Fruit fly (Drosophila melanogaster) whole organism, embryonic: Measurements from ENCODE around the gene CG11470.
A peak's percentile ranks its signal among the peaks of the same experiment; 100 is the strongest.

Experiments used
- Aef1 ChIP-seq: fragments of 200-800 bp; sonication (Bioruptor generic); IDR thresholded peaks from 3 replicates; pipeline ENCODE4 v1.3.6; 2022; ENCODE audit warnings: missing biosample characterization, missing genetic modification characterization
- Antp ChIP-seq: fragments of 200-800 bp; sonication (Bioruptor generic); optimal IDR thresholded peaks from 3 replicates; lab custom pipeline; 2016; ENCODE audit warnings: missing biosample characterization, missing genetic modification characterization
- Bteb2 ChIP-seq: fragments of 200-800 bp; sonication (Bioruptor generic); optimal IDR thresholded peaks from 2 replicates; lab custom pipeline; 2016; ENCODE audit warnings: missing biosample characterization, missing genetic modification characterization
- CG10267 ChIP-seq: fragments of 200-800 bp; sonication (Bioruptor generic); optimal IDR thresholded peaks from 2 replicates; lab custom pipeline; 2018; ENCODE audit warnings: missing biosample characterization, mild to moderate bottlenecking, missing genetic modification characterization, moderate library complexity
- CG10654 ChIP-seq: fragments of 200-800 bp; sonication (Bioruptor generic); optimal IDR thresholded peaks from 2 replicates; lab custom pipeline; 2016; ENCODE audit warnings: missing biosample characterization, missing genetic modification characterization
- CG14441 ChIP-seq: fragments of 200-800 bp; sonication (Bioruptor generic); IDR thresholded peaks from 2 replicates; pipeline ENCODE4 v1.3.6; 2022; ENCODE audit warnings: missing biosample characterization, missing genetic modification characterization
- CG18476 ChIP-seq: fragments of 200-800 bp; sonication (Bioruptor generic); optimal IDR thresholded peaks from 2 replicates; lab custom pipeline; 2016; ENCODE audit warnings: missing biosample characterization, mild to moderate bottlenecking, missing genetic modification characterization
- CG18599 ChIP-seq: fragments of 200-800 bp; sonication (Bioruptor generic); optimal IDR thresholded peaks from 3 replicates; lab custom pipeline; 2017; ENCODE audit warnings: missing biosample characterization, missing genetic modification characterization, mild to moderate bottlenecking, moderate library complexity, missing genetic modification reagents
- CG2678 ChIP-seq: fragments of 200-800 bp; sonication (Bioruptor generic); optimal IDR thresholded peaks from 3 replicates; lab custom pipeline; 2019; ENCODE audit warnings: missing biosample characterization, mild to moderate bottlenecking, missing genetic modification characterization, moderate library complexity
- CG2712 ChIP-seq: fragments of 200-800 bp; optimal IDR thresholded peaks from 3 replicates; lab custom pipeline; 2019; ENCODE audit warnings: missing biosample characterization, mild to moderate bottlenecking, missing genetic modification characterization, moderate library complexity
- CG3281 ChIP-seq: fragments of 200-800 bp; sonication (Bioruptor generic); optimal IDR thresholded peaks from 3 replicates; lab custom pipeline; 2017; ENCODE audit warnings: missing biosample characterization, mild to moderate bottlenecking, missing genetic modification characterization
- CG3407 ChIP-seq: fragments of 200-800 bp; sonication (Bioruptor generic); optimal IDR thresholded peaks from 2 replicates; lab custom pipeline; 2018; ENCODE audit warnings: missing biosample characterization, mild to moderate bottlenecking, missing genetic modification characterization
- CG4617 ChIP-seq: fragments of 200-800 bp; sonication (Bioruptor generic); optimal IDR thresholded peaks from 3 replicates; lab custom pipeline; 2016; ENCODE audit warnings: missing biosample characterization, missing genetic modification characterization, borderline replicate concordance
- CG4854 ChIP-seq: fragments of 200-800 bp; sonication (Bioruptor generic); optimal IDR thresholded peaks from 2 replicates; lab custom pipeline; 2016; ENCODE audit warnings: missing biosample characterization, missing genetic modification characterization, inconsistent platforms
- CG7839 ChIP-seq: fragments of 200-800 bp; sonication (Bioruptor generic); optimal IDR thresholded peaks from 3 replicates; lab custom pipeline; 2018; ENCODE audit warnings: missing biosample characterization, mild to moderate bottlenecking, missing genetic modification characterization, moderate library complexity
- CG8290 ChIP-seq, 3 experiments: fragments of 200-800 bp; sonication (Bioruptor generic); optimal IDR thresholded peaks; 2 replicates each; lab custom pipeline; 2016 to 2019; ENCODE audit warnings: missing biosample characterization in 3 of 3, missing genetic modification characterization in 3 of 3, mild to moderate bottlenecking in 2 of 3, moderate library complexity in 1 of 3
- CG9727 ChIP-seq: fragments of 200-800 bp; sonication (Bioruptor generic); optimal IDR thresholded peaks from 3 replicates; lab custom pipeline; 2017; ENCODE audit warnings: missing biosample characterization, mild to moderate bottlenecking, missing genetic modification characterization
- CG9817 ChIP-seq: fragments of 200-800 bp; sonication (Bioruptor generic); optimal IDR thresholded peaks from 2 replicates; lab custom pipeline; 2018; ENCODE audit warnings: missing biosample characterization, mild to moderate bottlenecking, missing genetic modification characterization, moderate library complexity
- D19A ChIP-seq: fragments of 200-800 bp; optimal IDR thresholded peaks from 3 replicates; lab custom pipeline; 2019; ENCODE audit warnings: missing biosample characterization, mild to moderate bottlenecking, missing genetic modification characterization, moderate library complexity
- Dref ChIP-seq: fragments of 200-800 bp; sonication (Bioruptor generic); IDR thresholded peaks from 2 replicates; pipeline ENCODE4 v1.3.6; 2022; ENCODE audit warnings: missing biosample characterization, missing genetic modification characterization
- Fer1 ChIP-seq: fragments of 200-800 bp; sonication (Bioruptor generic); optimal IDR thresholded peaks from 2 replicates; lab custom pipeline; 2017; ENCODE audit warnings: missing biosample characterization, mild to moderate bottlenecking, missing genetic modification characterization
- HHEX ChIP-seq: fragments of 200-800 bp; sonication (Bioruptor generic); optimal IDR thresholded peaks from 3 replicates; lab custom pipeline; 2017; ENCODE audit warnings: missing biosample characterization, mild to moderate bottlenecking, missing genetic modification characterization, missing genetic modification reagents
- HLH3B ChIP-seq: fragments of 200-800 bp; sonication (Bioruptor generic); IDR thresholded peaks from 2 replicates; pipeline ENCODE4 v1.3.6; 2022; ENCODE audit warnings: missing biosample characterization, missing genetic modification characterization
- HmgZ ChIP-seq: fragments of 200-800 bp; sonication (Bioruptor generic); optimal IDR thresholded peaks from 2 replicates; lab custom pipeline; 2018; ENCODE audit warnings: missing biosample characterization, mild to moderate bottlenecking, missing genetic modification characterization
- Jarid2 ChIP-seq: fragments of 200-800 bp; sonication (Bioruptor generic); optimal IDR thresholded peaks from 3 replicates; lab custom pipeline; 2017; ENCODE audit warnings: mild to moderate bottlenecking, missing biosample characterization, missing genetic modification reagents, missing genetic modification characterization
- Med ChIP-seq: fragments of 200-800 bp; sonication (Bioruptor generic); peaks from one replicate; lab custom pipeline; 2016; ENCODE audit warnings: missing biosample characterization, missing genetic modification characterization, mild to moderate bottlenecking, inconsistent platforms, moderate library complexity
- Meics ChIP-seq: fragments of 200-800 bp; sonication (Bioruptor generic); optimal IDR thresholded peaks from 2 replicates; lab custom pipeline; 2017; ENCODE audit warnings: missing biosample characterization, mild to moderate bottlenecking, missing genetic modification characterization
- NfI ChIP-seq: fragments of 200-800 bp; sonication (Bioruptor generic); optimal IDR thresholded peaks from 3 replicates; lab custom pipeline; 2018; ENCODE audit warnings: missing biosample characterization, mild to moderate bottlenecking, missing genetic modification characterization, moderate library complexity
- Ptx1 ChIP-seq: fragments of 200-800 bp; sonication (Bioruptor generic); IDR thresholded peaks from 2 replicates; pipeline ENCODE4 v1.3.6; 2022; ENCODE audit warnings: missing biosample characterization, missing genetic modification characterization
- bcd ChIP-seq: fragments of 200-800 bp; sonication (Bioruptor generic); optimal IDR thresholded peaks from 2 replicates; lab custom pipeline; 2017; ENCODE audit warnings: missing biosample characterization, mild to moderate bottlenecking, missing genetic modification characterization
- chif ChIP-seq, 2 experiments: fragments of 200-800 bp; sonication (Bioruptor generic); optimal IDR thresholded peaks; 3 replicates each; lab custom pipeline; 2016; ENCODE audit warnings: missing biosample characterization in 2 of 2, missing genetic modification characterization in 2 of 2
- ci ChIP-seq: fragments of 200-800 bp; sonication (Bioruptor generic); IDR thresholded peaks from 3 replicates; pipeline ENCODE4 v1.3.6; 2022; ENCODE audit warnings: missing biosample characterization, missing genetic modification characterization
- disco-r ChIP-seq: fragments of 200-800 bp; sonication (Bioruptor generic); optimal IDR thresholded peaks from 2 replicates; lab custom pipeline; 2016; ENCODE audit warnings: missing biosample characterization, missing genetic modification characterization
- gem ChIP-seq: fragments of 200-800 bp; sonication (Bioruptor generic); optimal IDR thresholded peaks from 2 replicates; lab custom pipeline; 2019; ENCODE audit warnings: missing biosample characterization, mild to moderate bottlenecking, missing genetic modification characterization, moderate library complexity
- hkb ChIP-seq, 2 experiments: fragments of 200-800 bp in 1 of 2; fragments of >200 bp in 1 of 2; sonication (Bioruptor generic) in 1 of 2; IDR thresholded peaks in 1 of 2; optimal IDR thresholded peaks in 1 of 2; 2 replicates each; pipeline versions ENCODE4 v1.3.6 to Lab custom; 2017 to 2022; ENCODE audit warnings: missing biosample characterization in 1 of 2, missing genetic modification characterization in 1 of 2
- kni ChIP-seq: fragments of 200-800 bp; sonication (Bioruptor generic); optimal IDR thresholded peaks from 3 replicates; lab custom pipeline; 2017; ENCODE audit warnings: mild to moderate bottlenecking, missing biosample characterization, missing genetic modification reagents, missing genetic modification characterization
- psq ChIP-seq: fragments of 200-800 bp; sonication (Bioruptor generic); optimal IDR thresholded peaks from 2 replicates; lab custom pipeline; 2017; ENCODE audit warnings: missing biosample characterization, missing genetic modification characterization
- ranshi ChIP-seq: fragments of 200-800 bp; sonication (Bioruptor generic); IDR thresholded peaks from 2 replicates; pipeline ENCODE4 v1.3.6; 2022; ENCODE audit warnings: missing biosample characterization, missing genetic modification characterization
- sisA ChIP-seq: fragments of 200-800 bp; sonication (Bioruptor generic); IDR thresholded peaks from 2 replicates; pipeline ENCODE4 v1.3.6; 2022; ENCODE audit warnings: missing biosample characterization, missing genetic modification characterization
- slbo ChIP-seq: fragments of 200-800 bp; sonication (Bioruptor generic); IDR thresholded peaks from 2 replicates; pipeline ENCODE4 v1.3.6; 2022; ENCODE audit warnings: missing biosample characterization, missing genetic modification characterization
- tap ChIP-seq: fragments of 200-800 bp; optimal IDR thresholded peaks from 3 replicates; lab custom pipeline; 2019; ENCODE audit warnings: missing biosample characterization, mild to moderate bottlenecking, missing genetic modification characterization, moderate library complexity
- tin ChIP-seq: fragments of 200-800 bp; sonication (Bioruptor generic); optimal IDR thresholded peaks from 3 replicates; lab custom pipeline; 2016; ENCODE audit warnings: missing biosample characterization, missing genetic modification characterization
- toy ChIP-seq: fragments of 200-800 bp; sonication (Bioruptor generic); IDR thresholded peaks from 2 replicates; pipeline ENCODE4 v1.3.6; 2022; ENCODE audit warnings: missing biosample characterization, missing genetic modification characterization
- tx ChIP-seq: fragments of 200-800 bp; sonication (Bioruptor generic); optimal IDR thresholded peaks from 2 replicates; lab custom pipeline; 2016; ENCODE audit warnings: missing biosample characterization, missing genetic modification characterization
- unpg ChIP-seq: fragments of 200-800 bp; sonication (Bioruptor generic); optimal IDR thresholded peaks from 3 replicates; lab custom pipeline; 2018; ENCODE audit warnings: missing biosample characterization, mild to moderate bottlenecking, missing genetic modification characterization, moderate library complexity

The CG11470 gene

DNA sequence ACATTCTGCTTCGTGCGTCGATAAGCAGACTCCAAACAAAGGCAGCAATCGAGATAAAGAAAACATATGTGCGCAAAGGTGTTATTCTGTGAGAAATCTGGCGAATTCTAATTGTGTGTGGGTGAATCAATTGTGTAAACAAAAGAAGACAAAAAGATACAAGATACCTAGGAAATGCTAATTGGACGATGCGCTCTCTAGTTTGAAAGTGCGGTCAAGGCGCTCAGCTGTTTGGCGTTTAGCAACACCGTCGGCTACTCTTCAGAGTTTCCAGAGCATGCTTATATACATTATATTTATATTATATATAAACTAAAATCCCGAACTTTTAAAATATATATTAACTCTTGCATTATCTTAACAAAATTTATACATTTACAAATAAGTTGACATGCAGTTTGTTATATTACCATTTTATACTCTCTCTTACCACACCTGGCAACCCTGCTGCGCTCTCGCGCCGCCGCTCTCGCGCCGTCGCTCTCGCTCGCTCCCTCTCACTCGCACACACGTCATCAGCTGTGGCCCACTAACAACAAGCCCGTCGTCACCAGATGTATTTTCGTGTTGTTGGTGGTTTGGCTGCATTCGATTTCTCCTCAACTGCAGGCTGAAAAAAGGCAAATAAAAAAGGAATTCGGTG lies 29.1 kb upstream of the CG11470 start, which contains the start of gene CG1907 (continued):
- peak; percentile 98 for TF ChIP-seq HHEX
- peak; percentile 97 for TF ChIP-seq CG9817 (tag; lab: Kevin White, UChicago)
- peak; percentile 73 to 89 for TF ChIP-seq chif (GFP tag; optimal IDR thresholded peaks at IDR 0.05; lab: Kevin White, UChicago)
- TF ChIP-seq NfI (GFP tag; lab: Kevin White, UChicago) = peak; percentile 96
- TF ChIP-seq Antp (GFP tag; lab: Kevin White, UChicago) = peak; percentile 80
- peak; percentile 95 for TF ChIP-seq CG4617 (GFP tag; lab: Kevin White, UChicago)
- peak; percentile 94 for TF ChIP-seq kni
- TF ChIP-seq disco-r (GFP tag; lab: Kevin White, UChicago) = peak; percentile 4
- TF ChIP-seq CG9727 (GFP tag; lab: Kevin White, UChicago) = peak; percentile 99
- peak; percentile 95 for TF ChIP-seq D19A (tag; lab: Kevin White, UChicago)
- TF ChIP-seq psq (GFP tag; lab: Kevin White, UChicago) = peak; percentile 91
- TF ChIP-seq CG8290 (GFP tag; optimal IDR thresholded peaks at IDR 0.05; lab: Kevin White, UChicago) = peak; percentile 97
- TF ChIP-seq CG8290 (tag; optimal IDR thresholded peaks at IDR 0.05; lab: Kevin White, UChicago) = peak; percentile 89 to 91
- TF ChIP-seq Jarid2 (GFP tag; lab: Kevin White, UChicago) = peak; percentile 90
- peak; percentile 73 for TF ChIP-seq tx (GFP tag; lab: Kevin White, UChicago)
- TF ChIP-seq bcd (GFP tag; lab: Kevin White, UChicago) = peak; percentile 99
- peak; percentile 81 for TF ChIP-seq Bteb2
- TF ChIP-seq, all 482 proteins: peak for 443

DNA sequence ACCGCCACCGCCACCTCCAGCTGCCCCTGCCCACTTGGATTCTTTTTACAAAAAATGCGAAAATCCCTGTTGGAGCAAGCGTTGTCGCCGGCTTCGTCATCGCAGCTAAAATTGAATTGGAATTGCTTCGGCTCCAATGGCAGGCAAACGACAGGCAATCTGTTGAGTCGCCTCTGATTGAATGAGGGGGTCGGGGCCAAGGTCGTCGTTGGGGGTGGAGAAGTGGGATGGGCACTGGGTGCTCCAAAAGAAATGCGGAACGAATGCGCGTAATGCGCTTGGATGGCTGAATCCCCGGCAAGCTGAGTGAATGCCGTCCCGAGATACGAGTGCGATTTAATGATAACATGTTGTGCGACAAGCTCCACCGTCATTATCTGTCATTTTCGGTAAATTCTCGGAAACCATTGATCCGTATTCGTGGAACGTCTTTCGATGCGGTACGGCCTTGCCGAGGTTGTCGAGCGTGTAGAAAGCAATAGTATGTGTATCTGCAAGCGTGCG lies 28.2 kb upstream of the CG11470 start:
- TF ChIP-seq CG18476 = no peak
- no peak for TF ChIP-seq Dref (GFP tag; lab: Robert Waterston, UW)
- TF ChIP-seq tin (GFP tag; lab: Kevin White, UChicago) = no peak
- TF ChIP-seq Fer1 = no peak
- TF ChIP-seq Med (GFP tag; lab: Kevin White, UChicago) = peak; percentile 61

DNA sequence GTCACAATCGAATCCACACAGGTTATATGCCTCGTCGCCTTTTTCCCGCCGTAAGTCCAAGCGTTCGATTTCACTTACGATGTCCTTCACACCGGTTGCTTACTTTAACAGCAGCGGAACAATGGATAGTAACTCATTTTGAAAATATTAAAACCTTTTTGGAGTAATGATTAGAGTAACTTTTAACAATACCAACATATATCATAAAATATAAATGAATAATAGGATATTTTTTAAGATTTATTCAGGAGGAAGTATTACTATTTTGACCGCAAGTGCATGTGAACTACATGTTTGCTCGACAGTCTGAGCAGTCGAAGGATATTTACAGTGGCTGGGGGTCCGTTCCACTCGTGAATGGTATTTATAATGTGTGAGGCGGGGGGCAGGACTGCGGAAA lies 27.6 kb upstream of the CG11470 start:
- TF ChIP-seq HmgZ (tag; lab: Kevin White, UChicago) (no peak), chif (GFP tag; optimal IDR thresholded peaks at IDR 0.05; lab: Kevin White, UChicago) (no peak), CG2678 (tag; lab: Kevin White, UChicago) (peak; percentile 57), ranshi (GFP tag; lab: Robert Waterston, UW) (peak; percentile 46; the same call in 1 of the 2 replicates), HLH3B (GFP tag; lab: Robert Waterston, UW) (0 out of 2 replicates have a peak, but pooled peaks have one; percentile 25), sisA (GFP tag; lab: Robert Waterston, UW) (peak; percentile 11; the same call in 1 of the 2 replicates), CG3281 (GFP tag; lab: Kevin White, UChicago) (peak; percentile 22), CG14441 (GFP tag; lab: Robert Waterston, UW) (0 out of 2 replicates have a peak, but pooled peaks have one; percentile 35), Meics (peak; percentile 28), tap (tag; lab: Kevin White, UChicago) (peak; percentile 20), psq (GFP tag; lab: Kevin White, UChicago) (no peak), CG3407 (no peak), CG4854 (no peak), gem (tag; lab: Kevin White, UChicago) (peak; percentile 39), CG2712 (tag; lab: Kevin White, UChicago) (no peak), unpg (GFP tag; lab: Kevin White, UChicago) (peak; percentile 4), Ptx1 (0 out of 2 replicates have a peak, but pooled peaks have one; percentile 18), Aef1 (GFP tag; lab: Robert Waterston, UW) (no peak), CG10267 (tag; lab: Kevin White, UChicago) (peak; percentile 2), ci (GFP tag; lab: Robert Waterston, UW) (0 out of 3 replicates have a peak, but pooled peaks have one; percentile 21), CG7839 (peak; percentile 23), toy (GFP tag; lab: Robert Waterston, UW) (no peak), slbo (GFP tag; lab: Robert Waterston, UW) (peak; percentile 8; the same call in 1 of the 2 replicates), CG10654 (GFP tag; lab: Kevin White, UChicago) (no peak), hkb (optimal IDR thresholded peaks at IDR 0.05; lab: Kevin White, UChicago) (no peak), hkb (GFP tag; IDR thresholded peaks at IDR 0.05; lab: Robert Waterston, UW) (0 out of 2 replicates have a peak, but pooled peaks have one; percentile 23), CG18599 (GFP tag; lab: Kevin White, UChicago) (peak; percentile 51)
